Worm (Caenorhabditis elegans) whole organism, L2 larva: ENCODE measurements around the gene srx-82.

Source experiments
- R02D3.7 ChIP-seq: fragments of 150-350 bp; optimal IDR thresholded peaks from 2 replicates; lab custom pipeline; 2014; ENCODE audit warnings: missing biosample characterization, missing genetic modification characterization
- Y55F3AM.14 ChIP-seq: fragments of 200-800 bp; sonication (Bioruptor generic); optimal IDR thresholded peaks from 2 replicates; lab custom pipeline; 2018; ENCODE audit warnings: mild to moderate bottlenecking, missing genetic modification characterization, missing compliant biosample characterization
- ZK546.5 ChIP-seq: sonication (generic microtip); optimal IDR thresholded peaks from 2 replicates; lab custom pipeline; 2017; ENCODE audit warnings: missing biosample characterization, missing genetic modification characterization
- ama-1 ChIP-seq: fragments of 150-350 bp; optimal IDR thresholded peaks from 2 replicates; lab custom pipeline; 2018; ENCODE audit warnings: inconsistent platforms
- blmp-1 ChIP-seq: sonication (generic microtip); optimal IDR thresholded peaks from 2 replicates; lab custom pipeline; 2017; ENCODE audit warnings: missing genetic modification characterization, mild to moderate bottlenecking, missing compliant biosample characterization, antibody characterized with exemption, moderate library complexity; ENCODE audit not compliant: insufficient read depth
- ceh-16 ChIP-seq: fragments of 150-350 bp; optimal IDR thresholded peaks from 2 replicates; lab custom pipeline; 2014; ENCODE audit warnings: missing biosample characterization, missing genetic modification characterization
- crh-2 ChIP-seq: sonication (generic microtip); optimal IDR thresholded peaks from 2 replicates; lab custom pipeline; 2017; ENCODE audit warnings: missing biosample characterization, missing genetic modification characterization
- dmd-4 ChIP-seq: sonication (generic microtip); optimal IDR thresholded peaks from 2 replicates; lab custom pipeline; 2017; ENCODE audit warnings: missing biosample characterization, missing genetic modification characterization
- egl-27 ChIP-seq: sonication (generic microtip); optimal IDR thresholded peaks from 3 replicates; lab custom pipeline; 2017; ENCODE audit warnings: missing biosample characterization, missing genetic modification reagents, missing genetic modification characterization
- elt-1 ChIP-seq: fragments of 150-350 bp; optimal IDR thresholded peaks from 2 replicates; lab custom pipeline; 2014; ENCODE audit warnings: missing biosample characterization, missing genetic modification characterization
- elt-3 ChIP-seq: sonication (generic microtip); optimal IDR thresholded peaks from 2 replicates; lab custom pipeline; 2017; ENCODE audit warnings: missing biosample characterization, missing genetic modification characterization
- fos-1 ChIP-seq: fragments of 150-350 bp; optimal IDR thresholded peaks from 2 replicates; lab custom pipeline; 2014; ENCODE audit warnings: missing biosample characterization, missing genetic modification characterization
- gmeb-1 ChIP-seq: fragments of 150-350 bp; optimal IDR thresholded peaks from 2 replicates; lab custom pipeline; 2014; ENCODE audit warnings: missing biosample characterization, missing genetic modification characterization
- lin-13 ChIP-seq: fragments of 150-350 bp; optimal IDR thresholded peaks from 2 replicates; lab custom pipeline; 2014; ENCODE audit warnings: missing biosample characterization, missing genetic modification reagents, missing genetic modification characterization
- lin-39 ChIP-seq: fragments of 150-350 bp; optimal IDR thresholded peaks from 2 replicates; lab custom pipeline; 2014; ENCODE audit warnings: missing biosample characterization, missing genetic modification reagents, missing genetic modification characterization
- lsy-2 ChIP-seq, 2 experiments: fragments of 150-350 bp in 1 of 2; sonication (generic microtip) in 1 of 2; optimal IDR thresholded peaks; 2 replicates each; lab custom pipeline; 2014 to 2017; ENCODE audit warnings: missing biosample characterization in 2 of 2, missing genetic modification characterization in 2 of 2
- mab-5 ChIP-seq: fragments of 150-350 bp; optimal IDR thresholded peaks from 2 replicates; lab custom pipeline; 2014; ENCODE audit warnings: missing biosample characterization, missing genetic modification characterization
- mbf-1 ChIP-seq: sonication (generic microtip); optimal IDR thresholded peaks from 2 replicates; lab custom pipeline; 2017; ENCODE audit warnings: missing biosample characterization, missing genetic modification characterization
- mdl-1 ChIP-seq, 2 experiments: fragments of 150-350 bp in 1 of 2; sonication (generic microtip) in 1 of 2; optimal IDR thresholded peaks; 2 replicates each; lab custom pipeline; 2017; ENCODE audit warnings: missing biosample characterization in 2 of 2, missing genetic modification characterization in 2 of 2
- nhr-10 ChIP-seq: sonication (generic microtip); optimal IDR thresholded peaks from 2 replicates; lab custom pipeline; 2017; ENCODE audit warnings: missing biosample characterization, missing genetic modification characterization
- nhr-11 ChIP-seq: fragments of 150-350 bp; optimal IDR thresholded peaks from 2 replicates; lab custom pipeline; 2014; ENCODE audit warnings: missing biosample characterization, missing genetic modification characterization
- nhr-12 ChIP-seq: fragments of 150-350 bp; optimal IDR thresholded peaks from 2 replicates; lab custom pipeline; 2014; ENCODE audit warnings: missing biosample characterization, missing genetic modification characterization
- nhr-21 ChIP-seq: fragments of 150-350 bp; optimal IDR thresholded peaks from 2 replicates; lab custom pipeline; 2014; ENCODE audit warnings: missing biosample characterization, missing genetic modification characterization
- nhr-23 ChIP-seq: fragments of 150-350 bp; optimal IDR thresholded peaks from 2 replicates; lab custom pipeline; 2014; ENCODE audit warnings: missing biosample characterization, missing genetic modification reagents, missing genetic modification characterization
- nhr-237 ChIP-seq: fragments of 150-350 bp; optimal IDR thresholded peaks from 2 replicates; lab custom pipeline; 2014; ENCODE audit warnings: missing biosample characterization, missing genetic modification characterization
- nhr-25 ChIP-seq: fragments of 150-350 bp; sonication (generic microtip); optimal IDR thresholded peaks from 3 replicates; lab custom pipeline; 2014; ENCODE audit warnings: missing biosample characterization, missing genetic modification characterization
- peb-1 ChIP-seq: fragments of 150-350 bp; optimal IDR thresholded peaks from 2 replicates; lab custom pipeline; 2014; ENCODE audit warnings: missing biosample characterization, missing genetic modification characterization
- sma-3 ChIP-seq: sonication (generic microtip); optimal IDR thresholded peaks from 2 replicates; lab custom pipeline; 2016; ENCODE audit warnings: missing genetic modification reagents, missing genetic modification characterization, missing compliant biosample characterization
- sma-9 ChIP-seq, 2 experiments: fragments of 150-350 bp in 1 of 2; sonication (generic microtip) in 1 of 2; optimal IDR thresholded peaks; 2 replicates each; lab custom pipeline; 2014 to 2016; ENCODE audit warnings: missing genetic modification characterization in 2 of 2, mild to moderate bottlenecking in 1 of 2, missing biosample characterization in 1 of 2, missing compliant biosample characterization in 1 of 2, missing genetic modification reagents in 1 of 2, moderate library complexity in 1 of 2
- snpc-4 ChIP-seq: fragments of 150-350 bp; optimal IDR thresholded peaks from 2 replicates; lab custom pipeline; 2014; ENCODE audit warnings: missing biosample characterization, missing genetic modification characterization
- unc-39 ChIP-seq: fragments of 150-350 bp; optimal IDR thresholded peaks from 2 replicates; lab custom pipeline; 2014; ENCODE audit warnings: missing biosample characterization, missing genetic modification characterization
- ztf-1 ChIP-seq: fragments of 200-800 bp; sonication (Bioruptor generic); conservative IDR thresholded peaks from 2 replicates; pipeline ENCODE4 v1.3.6; 2022; ENCODE audit warnings: missing genetic modification characterization, missing compliant biosample characterization
- ztf-11 ChIP-seq: sonication (generic microtip); optimal IDR thresholded peaks from 2 replicates; lab custom pipeline; 2017; ENCODE audit warnings: missing biosample characterization, missing genetic modification characterization

Gene srx-82

ce11 chrV:11589433-11589832 is at the start of gene srx-82:
srx-82 (plus strand) TSS chrV:11589733.
- TF ChIP-seq elt-3 = no peak
- no peak for TF ChIP-seq blmp-1 (tag; lab: Kevin White, UChicago)
- no peak for TF ChIP-seq lin-39
- no peak for TF ChIP-seq crh-2 (tag; lab: Kevin White, UChicago)
- no peak for TF ChIP-seq gmeb-1
- TF ChIP-seq dmd-4 (tag; lab: Kevin White, UChicago) = no peak
- TF ChIP-seq egl-27 (tag; lab: Kevin White, UChicago) = no peak
- TF ChIP-seq lin-13 (GFP tag; lab: Kevin White, UChicago) = no peak
- no peak for TF ChIP-seq elt-1 (tag; lab: Kevin White, UChicago)
- no peak for TF ChIP-seq R02D3.7
- no peak for TF ChIP-seq snpc-4 (tag; lab: Kevin White, UChicago)
- no peak for TF ChIP-seq ztf-11 (tag; lab: Kevin White, UChicago)
- no peak for TF ChIP-seq nhr-23 (tag; lab: Kevin White, UChicago)
- TF ChIP-seq ZK546.5 (tag; lab: Kevin White, UChicago) = no peak
- TF ChIP-seq nhr-237 (tag; lab: Kevin White, UChicago) = no peak

DNA sequence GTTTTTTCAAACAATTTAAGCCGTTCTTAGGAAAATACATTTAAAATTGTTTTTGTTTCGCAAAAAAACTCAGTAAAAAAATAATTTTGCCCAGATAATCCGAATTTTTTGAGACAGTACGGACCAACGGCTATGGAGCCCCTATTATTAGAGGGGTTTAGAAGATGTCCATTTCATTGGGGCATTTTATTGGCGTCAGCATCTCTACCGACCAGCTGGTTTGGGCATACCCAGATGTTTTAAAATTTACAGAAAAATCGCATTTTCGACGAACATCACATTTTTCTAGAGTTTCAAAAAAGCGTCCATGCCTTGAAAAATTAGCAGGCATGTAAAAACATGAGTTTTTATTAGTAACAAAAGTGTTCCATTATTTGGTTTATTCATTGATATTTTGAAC is 48.2 kb upstream of the srx-82 start:
- TF ChIP-seq nhr-10 = no peak

DNA sequence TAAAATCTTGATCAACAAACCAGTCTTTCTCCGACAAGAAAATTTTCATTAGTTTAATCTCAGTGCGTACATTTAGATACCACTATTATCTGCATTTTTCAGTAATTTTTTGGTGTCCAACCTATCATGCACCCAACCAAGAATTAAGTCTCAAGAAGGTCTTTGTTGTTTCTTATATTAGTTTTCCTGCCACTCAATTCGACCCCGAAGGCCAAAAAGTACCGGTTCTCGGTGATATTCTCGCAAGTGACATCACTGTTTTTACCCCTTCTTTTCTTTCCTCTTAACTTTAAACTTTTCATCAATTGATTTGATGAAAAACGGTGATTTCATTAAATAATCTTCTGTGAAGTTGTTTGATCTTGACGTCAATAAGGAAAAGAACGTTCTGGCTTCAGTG is 46.0 kb upstream of the srx-82 start, which contains the start of gene F38B7.2:
TSS of gene F38B7.2 (plus strand) at position 400 of the 400 bp plus-strand sequence.
- TF ChIP-seq fos-1 = peak; percentile 23
- no peak for TF ChIP-seq lin-39
- peak; percentile 32 for TF ChIP-seq crh-2 (tag; lab: Kevin White, UChicago)
- no peak for TF ChIP-seq Y55F3AM.14 (GFP tag; lab: Kevin White, UChicago)
- TF ChIP-seq blmp-1 (tag; lab: Kevin White, UChicago) = peak; percentile 65
- TF ChIP-seq nhr-25 (tag; lab: Kevin White, UChicago) = peak; percentile 86
- peak; percentile 54 for TF ChIP-seq sma-3 (GFP tag; lab: Kevin White, UChicago)
- TF ChIP-seq sma-9 (GFP tag; optimal IDR thresholded peaks at IDR 0.05; lab: Kevin White, UChicago) = peak; percentile 54
- TF ChIP-seq sma-9 (tag; optimal IDR thresholded peaks at IDR 0.05; lab: Kevin White, UChicago) = no peak

ce11 chrV:11545227-11545626 is 44.3 kb upstream of the srx-82 start, which contains the start of gene F38B7.10:
F38B7.10 (plus strand) TSS chrV:11545527.
- TF ChIP-seq nhr-23 (tag; lab: Kevin White, UChicago) (no peak), sma-9 (GFP tag; optimal IDR thresholded peaks at IDR 0.05; lab: Kevin White, UChicago) (no peak), sma-9 (tag; optimal IDR thresholded peaks at IDR 0.05; lab: Kevin White, UChicago) (no peak), mab-5 (tag; lab: Kevin White, UChicago) (no peak), fos-1 (no peak), elt-1 (tag; lab: Kevin White, UChicago) (no peak), ztf-1 (no peak), blmp-1 (tag; lab: Kevin White, UChicago) (no peak), nhr-12 (tag; lab: Kevin White, UChicago) (no peak), nhr-237 (tag; lab: Kevin White, UChicago) (no peak), ceh-16 (tag; lab: Kevin White, UChicago) (no peak), mdl-1 (tag; optimal IDR thresholded peaks at IDR 0.05; lab: Kevin White, UChicago) (no peak), ama-1 (lab: Kevin White, UChicago) (no peak)

DNA sequence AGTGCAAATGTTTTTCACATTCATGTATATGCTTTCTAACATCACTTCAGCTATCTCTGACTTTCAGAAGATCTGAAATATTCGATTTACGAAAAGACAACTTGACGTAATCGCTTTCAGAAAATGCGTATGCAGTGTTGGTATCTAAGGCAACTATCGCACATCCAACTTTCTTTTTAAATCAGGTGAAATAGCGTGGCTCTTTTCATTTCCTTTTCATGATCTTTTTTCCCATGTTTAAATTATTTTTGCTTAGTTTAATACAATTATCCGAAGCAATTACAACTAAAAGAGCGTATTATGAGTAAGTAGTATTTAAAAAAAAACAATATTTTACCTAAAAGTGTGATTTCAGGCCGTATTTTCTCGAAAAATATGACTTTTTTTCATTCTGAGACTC is 42.7 kb upstream of the srx-82 start, which contains the start of gene F38B7.11:
TSS of gene F38B7.11 (plus strand) at position 301 of the 400 bp plus-strand sequence.
- TF ChIP-seq sma-9 (GFP tag; optimal IDR thresholded peaks at IDR 0.05; lab: Kevin White, UChicago) (no peak), sma-9 (tag; optimal IDR thresholded peaks at IDR 0.05; lab: Kevin White, UChicago) (no peak), ZK546.5 (tag; lab: Kevin White, UChicago) (no peak), ama-1 (lab: Kevin White, UChicago) (no peak), nhr-237 (tag; lab: Kevin White, UChicago) (no peak), lin-39 (no peak), peb-1 (tag; lab: Kevin White, UChicago) (no peak), fos-1 (no peak), lsy-2 (tag; optimal IDR thresholded peaks at IDR 0.05; lab: Kevin White, UChicago) (no peak), nhr-21 (tag; lab: Kevin White, UChicago) (no peak), mbf-1 (no peak), nhr-12 (tag; lab: Kevin White, UChicago) (no peak), elt-3 (no peak), nhr-11 (tag; lab: Kevin White, UChicago) (no peak), Y55F3AM.14 (GFP tag; lab: Kevin White, UChicago) (no peak), unc-39 (tag; lab: Kevin White, UChicago) (no peak)
